Worm (Caenorhabditis elegans): ENCODE data around the gene C14E2.11.

DNA sequence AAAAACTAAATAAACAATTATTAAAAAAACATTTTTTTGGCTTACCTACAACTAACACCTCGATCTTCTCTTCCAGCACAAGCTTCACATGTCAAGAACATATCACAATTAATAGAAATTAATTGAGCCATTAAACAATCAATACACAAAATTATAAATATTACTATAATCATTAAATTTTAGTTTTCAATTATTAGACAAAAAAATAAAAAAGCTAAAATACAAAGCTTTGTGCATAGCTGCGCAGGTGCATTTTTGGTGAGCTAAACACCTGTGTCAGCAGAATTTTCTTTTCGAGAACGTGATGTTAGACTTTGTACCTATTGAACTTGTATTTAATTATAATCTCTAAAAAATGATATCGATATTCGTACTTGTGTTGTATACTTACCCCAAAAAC lies 28.7 kb downstream of the C14E2.11 start, which contains the start of gene C14E2.6:
- no peak for TF ChIP-seq nhr-76 (tag; optimal IDR thresholded peaks at IDR 0.05)
- no peak for TF ChIP-seq pha-4 (GFP tag; IDR thresholded peaks at IDR 0.05)
- TF ChIP-seq pha-4 (tag; optimal IDR thresholded peaks at IDR 0.05): no peak
- no peak for TF ChIP-seq Y105C5A.15 (GFP tag; IDR thresholded peaks at IDR 0.05)
